Worm (Caenorhabditis elegans): ENCODE data around the gene flp-21.

DNA sequence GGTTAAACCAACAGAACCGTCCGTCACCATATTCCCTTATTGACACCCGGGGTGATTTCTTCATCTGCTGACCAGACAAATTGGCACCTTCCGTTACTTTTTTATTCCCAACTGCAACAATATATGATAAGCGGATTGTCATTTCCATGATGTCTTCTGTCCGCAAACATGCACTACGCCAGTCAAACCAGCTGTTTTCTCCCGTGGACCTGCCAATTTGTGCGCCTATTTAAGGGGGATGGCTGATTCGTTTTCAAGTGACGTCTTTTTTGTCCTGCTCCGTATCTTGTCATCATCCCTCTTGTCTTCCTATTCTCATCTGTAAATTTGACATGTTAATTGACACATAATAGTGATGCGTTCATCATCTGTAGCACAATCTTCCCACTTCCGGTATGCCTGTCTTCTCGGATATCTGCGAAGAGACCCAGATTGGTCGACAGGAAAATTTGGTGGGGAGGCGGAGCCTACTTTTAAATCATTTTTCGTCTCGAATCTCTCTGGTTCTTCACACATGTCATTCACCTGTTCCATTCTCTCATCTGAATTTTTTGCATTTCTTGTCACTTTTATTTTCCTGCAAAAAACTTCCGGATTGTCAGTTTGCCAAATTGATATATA is 45.1 kb upstream of the flp-21 start:
- TF ChIP-seq him-1 (tag; optimal IDR thresholded peaks at IDR 0.05) (no peak), W03F9.2 (tag; optimal IDR thresholded peaks at IDR 0.05) (no peak), dao-5 (tag; optimal IDR thresholded peaks at IDR 0.05) (no peak)
